Worm (Caenorhabditis elegans) whole organism, L1 larva: ENCODE measurements around the gene unc-60.

Source experiments
- fos-1 ChIP-seq: fragments of 150-350 bp; optimal IDR thresholded peaks from 2 replicates; lab custom pipeline; 2014; ENCODE audit warnings: missing biosample characterization, missing genetic modification characterization
- lin-39 ChIP-seq: fragments of 150-350 bp; optimal IDR thresholded peaks from 2 replicates; lab custom pipeline; 2014; ENCODE audit warnings: missing biosample characterization, missing genetic modification reagents, missing genetic modification characterization
- skn-1 ChIP-seq: fragments of 150-350 bp; optimal IDR thresholded peaks from 2 replicates; lab custom pipeline; 2014; ENCODE audit warnings: missing biosample characterization, missing genetic modification characterization

DNA sequence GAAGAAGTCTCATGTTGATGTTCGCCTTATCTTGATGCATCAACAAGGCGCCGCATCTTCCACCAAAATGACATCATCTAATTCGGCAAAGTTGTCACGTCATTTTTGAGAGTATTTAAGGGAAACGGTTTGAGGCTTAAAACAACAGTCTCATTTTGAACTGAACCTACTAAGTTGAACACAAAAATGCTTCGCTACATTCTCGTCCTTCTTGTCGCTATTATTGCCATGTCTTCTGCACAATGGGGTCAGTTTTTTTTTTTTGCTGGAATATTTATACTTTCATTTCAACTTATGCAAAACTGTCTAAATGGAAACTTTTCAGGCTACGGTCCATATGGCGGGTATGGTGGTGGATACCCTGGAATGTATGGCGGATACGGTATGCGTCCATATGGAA, 27.8 kb upstream of the unc-60 start, which contains the start of gene cnc-4:
- TF ChIP-seq skn-1 (tag; lab: Kevin White, UChicago): no peak
- TF ChIP-seq lin-39 (tag; lab: Kevin White, UChicago): no peak
- no peak for TF ChIP-seq fos-1 (tag; lab: Kevin White, UChicago)
